Worm (Caenorhabditis elegans): ENCODE results near the gene nrde-1.

The nrde-1 gene

DNA sequence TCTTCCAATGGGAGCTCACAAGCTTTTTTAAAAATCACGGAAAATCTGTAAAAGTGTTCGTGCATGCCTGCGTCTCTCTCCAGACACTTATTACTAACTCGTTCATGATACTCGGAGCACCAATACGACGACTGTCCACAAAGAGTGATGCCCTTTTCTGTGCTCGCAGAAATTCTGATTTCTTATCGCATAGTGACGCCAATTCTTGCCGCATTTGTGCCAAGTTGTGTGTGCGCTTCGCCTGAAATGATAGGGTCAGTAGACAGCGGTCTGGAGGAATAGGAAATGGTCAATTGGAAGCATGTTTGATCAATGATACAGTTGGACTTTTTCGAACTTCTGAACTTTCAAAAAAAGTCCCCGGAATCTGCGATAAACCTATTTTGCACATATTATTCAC lies 50.8 kb downstream of the nrde-1 start:
- no peak for TF ChIP-seq hsf-1 (GFP tag; IDR thresholded peaks at IDR 0.05)
- peak; percentile 2 for TF ChIP-seq atf-7 (tag; optimal IDR thresholded peaks at IDR 0.05)
- no peak for TF ChIP-seq nfya-1 (tag; optimal IDR thresholded peaks at IDR 0.05; ENCODE audit: borderline replicate concordance, insufficient read depth)
- no peak for TF ChIP-seq ceh-40 (GFP tag; IDR thresholded peaks at IDR 0.05)
- no peak for TF ChIP-seq ccch-3 (GFP tag; optimal IDR thresholded peaks at IDR 0.05)
- peak; percentile 27; the same call in 1 of the 2 replicates for TF ChIP-seq dox-1 (GFP tag; IDR thresholded peaks at IDR 0.05)
- no peak for TF ChIP-seq ztf-18 (tag; optimal IDR thresholded peaks at IDR 0.05)
- TF ChIP-seq K11D2.4 (GFP tag; IDR thresholded peaks at IDR 0.05) = no peak
- no peak for TF ChIP-seq hmg-20 (GFP tag; IDR thresholded peaks at IDR 0.05)
- no peak for TF ChIP-seq Y67H2A.10 (GFP tag; conservative IDR thresholded peaks at IDR 0.05)
- peak; percentile 91 for TF ChIP-seq nhr-80 (tag; optimal IDR thresholded peaks at IDR 0.05)

- no peak for TF ChIP-seq ceh-40 (GFP tag; IDR thresholded peaks at IDR 0.05)
- TF ChIP-seq snpc-4 (GFP tag; optimal IDR thresholded peaks at IDR 0.05) = no peak
- peak in 3 of 4 experiments; percentile 46 to 81 (median 59) for TF ChIP-seq snpc-4 (tag; optimal IDR thresholded peaks at IDR 0.05)
Observed at ce11 chrIII:3764584-3764983, 51.3 kb downstream of the nrde-1 start.

DNA sequence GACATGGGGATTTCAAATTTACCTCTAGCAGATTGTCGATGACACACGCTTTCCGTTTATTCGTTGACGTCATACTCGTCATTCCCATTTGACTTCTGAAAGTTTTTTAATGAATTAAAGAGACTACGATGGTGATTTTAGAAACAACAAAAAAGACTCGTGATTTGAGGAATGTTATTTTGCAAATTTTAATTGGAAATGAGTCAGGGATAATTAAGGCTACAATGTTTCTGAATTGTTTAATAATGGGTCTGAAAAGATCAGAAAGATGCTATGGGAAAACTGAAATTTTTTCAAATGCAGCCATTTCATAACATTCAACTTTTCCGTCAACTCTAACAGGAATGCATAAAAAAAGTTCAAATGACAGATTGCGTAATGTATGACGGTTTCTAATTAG lies 52.2 kb downstream of the nrde-1 start, which contains the start of gene C44F1.1:
Gene C44F1.1, minus strand, starts transcription at position 101 of the 400 bp plus-strand sequence.
- no peak for TF ChIP-seq ama-1 (optimal IDR thresholded peaks at IDR 0.05)
- no peak for TF ChIP-seq ama-1 (GFP tag; optimal IDR thresholded peaks at IDR 0.05)

ce11 chrIII:3768200-3768599 lies 54.9 kb downstream of the nrde-1 start, which contains the start of gene gmeb-3:
Gene gmeb-3 (plus strand): TSS chrIII:3768500.
- no peak for TF ChIP-seq attf-5 (GFP tag; optimal IDR thresholded peaks at IDR 0.05)
- TF ChIP-seq Y56A3A.18 (GFP tag; IDR thresholded peaks at IDR 0.05) = no peak
- no peak for TF ChIP-seq athp-1 (tag; optimal IDR thresholded peaks at IDR 0.05)
- no peak for TF ChIP-seq madf-8 (GFP tag; conservative IDR thresholded peaks at IDR 0.05)
- TF ChIP-seq madf-10 (tag; optimal IDR thresholded peaks at IDR 0.05) = no peak
- no peak for TF ChIP-seq madf-6 (GFP tag; IDR thresholded peaks at IDR 0.05)
- TF ChIP-seq sdz-38 (tag; optimal IDR thresholded peaks at IDR 0.05) = no peak
- TF ChIP-seq hlh-26 (GFP tag; conservative IDR thresholded peaks at IDR 0.05) = no peak
- TF ChIP-seq ZK185.1 (tag; optimal IDR thresholded peaks at IDR 0.05; ENCODE audit: poor library complexity, severe bottlenecking) = no peak
- TF ChIP-seq K11D2.4 (GFP tag; IDR thresholded peaks at IDR 0.05) = no peak
- TF ChIP-seq ceh-79 (tag; optimal IDR thresholded peaks at IDR 0.05) = no peak
- TF ChIP-seq F23B12.7 (tag; optimal IDR thresholded peaks at IDR 0.05; ENCODE audit: insufficient read depth) = no peak
- TF ChIP-seq egrh-3 (GFP tag; IDR thresholded peaks at IDR 0.05) = no peak
- TF ChIP-seq T26A5.8 (tag; optimal IDR thresholded peaks at IDR 0.05) = no peak
- TF ChIP-seq nfya-1 (tag; optimal IDR thresholded peaks at IDR 0.05; ENCODE audit: borderline replicate concordance, insufficient read depth) = no peak
- no peak for TF ChIP-seq aptf-3 (GFP tag; IDR thresholded peaks at IDR 0.05)
- no peak for TF ChIP-seq unc-130 (GFP tag; optimal IDR thresholded peaks at IDR 0.05)
